Worm (Caenorhabditis elegans) whole organism, L3 larva: Measurements from ENCODE around the gene M04B2.6.

Source experiments
- R02D3.7 ChIP-seq: fragments of 150-350 bp; optimal IDR thresholded peaks from 2 replicates; lab custom pipeline; 2014; ENCODE audit warnings: missing biosample characterization, missing genetic modification characterization
- ZK546.5 ChIP-seq: sonication (generic microtip); optimal IDR thresholded peaks from 2 replicates; lab custom pipeline; 2017; ENCODE audit warnings: missing biosample characterization, missing genetic modification characterization
- aly-2 ChIP-seq: fragments of 150-350 bp; optimal IDR thresholded peaks from 2 replicates; lab custom pipeline; 2014; ENCODE audit warnings: missing biosample characterization, missing genetic modification characterization
- ama-1 ChIP-seq: fragments of 150-350 bp; optimal IDR thresholded peaks from 2 replicates; lab custom pipeline; 2018
- ceh-16 ChIP-seq: sonication (generic microtip); optimal IDR thresholded peaks from 2 replicates; lab custom pipeline; 2017; ENCODE audit warnings: missing biosample characterization, missing genetic modification characterization
- ceh-28 ChIP-seq: fragments of 150-350 bp; optimal IDR thresholded peaks from 2 replicates; lab custom pipeline; 2014; ENCODE audit warnings: missing biosample characterization, missing genetic modification reagents, missing genetic modification characterization
- ceh-82 ChIP-seq: fragments of 150-350 bp; optimal IDR thresholded peaks from 2 replicates; lab custom pipeline; 2014; ENCODE audit warnings: missing biosample characterization, missing genetic modification characterization
- ceh-9 ChIP-seq: sonication (generic microtip); optimal IDR thresholded peaks from 2 replicates; lab custom pipeline; 2018; ENCODE audit warnings: missing biosample characterization, missing genetic modification characterization
- daf-12 ChIP-seq: fragments of 150-350 bp; optimal IDR thresholded peaks from 2 replicates; lab custom pipeline; 2014; ENCODE audit warnings: missing biosample characterization, missing genetic modification reagents, missing genetic modification characterization
- egl-27 ChIP-seq: sonication (generic microtip); optimal IDR thresholded peaks from 4 replicates; lab custom pipeline; 2017; ENCODE audit warnings: missing biosample characterization, missing genetic modification reagents, missing genetic modification characterization
- egl-5 ChIP-seq: fragments of 150-350 bp; optimal IDR thresholded peaks from 2 replicates; lab custom pipeline; 2017; ENCODE audit warnings: missing biosample characterization, missing genetic modification reagents, missing genetic modification characterization, inconsistent platforms
- elt-1 ChIP-seq: fragments of 150-350 bp; optimal IDR thresholded peaks from 2 replicates; lab custom pipeline; 2014; ENCODE audit warnings: missing biosample characterization, missing genetic modification characterization
- elt-2 ChIP-seq: sonication (generic microtip); optimal IDR thresholded peaks from 2 replicates; lab custom pipeline; 2016; ENCODE audit warnings: missing genetic modification reagents, mild to moderate bottlenecking, missing genetic modification characterization, missing compliant biosample characterization
- elt-3 ChIP-seq, 3 experiments: fragments of 150-350 bp in 1 of 3; sonication (generic microtip) in 2 of 3; optimal IDR thresholded peaks; 2 replicates in 2 of 3; 4 replicates in 1 of 3; lab custom pipeline; 2014 to 2017; ENCODE audit warnings: missing biosample characterization in 3 of 3, missing genetic modification characterization in 3 of 3
- eor-1 ChIP-seq, 2 experiments: fragments of 150-350 bp; optimal IDR thresholded peaks; 2 replicates each; lab custom pipeline; 2014 to 2018; ENCODE audit warnings: missing biosample characterization in 2 of 2, missing genetic modification characterization in 2 of 2
- fkh-10 ChIP-seq: sonication (generic microtip); optimal IDR thresholded peaks from 2 replicates; lab custom pipeline; 2017; ENCODE audit warnings: missing biosample characterization, missing genetic modification reagents, missing genetic modification characterization
- fkh-2 ChIP-seq: fragments of 150-350 bp; optimal IDR thresholded peaks from 2 replicates; lab custom pipeline; 2014; ENCODE audit warnings: missing biosample characterization, missing genetic modification reagents, missing genetic modification characterization
- fos-1 ChIP-seq: fragments of 150-350 bp; optimal IDR thresholded peaks from 2 replicates; lab custom pipeline; 2014; ENCODE audit warnings: missing biosample characterization, missing genetic modification characterization
- hmg-11 ChIP-seq: sonication (generic microtip); optimal IDR thresholded peaks from 2 replicates; lab custom pipeline; 2016; ENCODE audit warnings: missing genetic modification characterization, missing compliant biosample characterization
- jun-1 ChIP-seq: fragments of 150-350 bp; optimal IDR thresholded peaks from 2 replicates; lab custom pipeline; 2014; ENCODE audit warnings: missing biosample characterization, missing genetic modification reagents, missing genetic modification characterization
- lin-15B ChIP-seq: fragments of 150-350 bp; optimal IDR thresholded peaks from 2 replicates; lab custom pipeline; 2014; ENCODE audit warnings: missing biosample characterization, missing genetic modification characterization
- lin-39 ChIP-seq: fragments of 150-350 bp; optimal IDR thresholded peaks from 2 replicates; lab custom pipeline; 2018; ENCODE audit warnings: missing biosample characterization, missing genetic modification reagents, missing genetic modification characterization
- lsy-12 ChIP-seq: sonication (generic microtip); optimal IDR thresholded peaks from 2 replicates; lab custom pipeline; 2016; ENCODE audit warnings: mild to moderate bottlenecking, missing genetic modification characterization, missing compliant biosample characterization
- mdl-1 ChIP-seq: fragments of 150-350 bp; optimal IDR thresholded peaks from 2 replicates; lab custom pipeline; 2014; ENCODE audit warnings: missing biosample characterization, missing genetic modification characterization
- mml-1 ChIP-seq: fragments of 150-350 bp; sonication (generic microtip); optimal IDR thresholded peaks from 3 replicates; lab custom pipeline; 2014; ENCODE audit warnings: missing biosample characterization, missing genetic modification characterization
- nfya-1 ChIP-seq: sonication (generic microtip); optimal IDR thresholded peaks from 2 replicates; lab custom pipeline; 2017; ENCODE audit warnings: missing genetic modification characterization, mild to moderate bottlenecking, missing compliant biosample characterization, antibody characterized with exemption, moderate library complexity; ENCODE audit not compliant: insufficient read depth
- nhr-11 ChIP-seq: fragments of 150-350 bp; optimal IDR thresholded peaks from 2 replicates; lab custom pipeline; 2014; ENCODE audit warnings: missing biosample characterization, missing genetic modification characterization
- nhr-12 ChIP-seq: fragments of 150-350 bp; optimal IDR thresholded peaks from 2 replicates; lab custom pipeline; 2014; ENCODE audit warnings: missing biosample characterization, missing genetic modification characterization
- nhr-23 ChIP-seq: fragments of 150-350 bp; optimal IDR thresholded peaks from 2 replicates; lab custom pipeline; 2014; ENCODE audit warnings: missing biosample characterization, missing genetic modification reagents, missing genetic modification characterization
- nhr-237 ChIP-seq: fragments of 150-350 bp; optimal IDR thresholded peaks from 2 replicates; lab custom pipeline; 2014; ENCODE audit warnings: missing biosample characterization, missing genetic modification characterization
- nhr-25 ChIP-seq: sonication (generic microtip); optimal IDR thresholded peaks from 2 replicates; lab custom pipeline; 2017; ENCODE audit warnings: missing biosample characterization, missing genetic modification characterization
- nhr-28 ChIP-seq: fragments of 150-350 bp; optimal IDR thresholded peaks from 2 replicates; lab custom pipeline; 2014; ENCODE audit warnings: missing biosample characterization, missing genetic modification characterization
- nhr-43 ChIP-seq: sonication (generic microtip); optimal IDR thresholded peaks from 2 replicates; lab custom pipeline; 2016; ENCODE audit warnings: mild to moderate bottlenecking, missing genetic modification characterization, missing compliant biosample characterization; ENCODE audit not compliant: poor library complexity, severe bottlenecking
- nhr-67 ChIP-seq: fragments of 150-350 bp; optimal IDR thresholded peaks from 2 replicates; lab custom pipeline; 2014; ENCODE audit warnings: missing biosample characterization, missing genetic modification characterization
- nhr-76 ChIP-seq: fragments of 150-350 bp; sonication (generic microtip); optimal IDR thresholded peaks from 5 replicates; lab custom pipeline; 2014; ENCODE audit warnings: missing biosample characterization, missing genetic modification characterization
- nhr-77 ChIP-seq: fragments of 150-350 bp; optimal IDR thresholded peaks from 2 replicates; lab custom pipeline; 2014; ENCODE audit warnings: missing biosample characterization, missing genetic modification characterization
- pha-4 ChIP-seq: fragments of 150-350 bp; optimal IDR thresholded peaks from 2 replicates; lab custom pipeline; 2014; ENCODE audit warnings: missing biosample characterization, missing genetic modification reagents, missing genetic modification characterization
- pqm-1 ChIP-seq: fragments of 150-350 bp; optimal IDR thresholded peaks from 2 replicates; lab custom pipeline; 2017; ENCODE audit warnings: missing biosample characterization, missing genetic modification characterization, inconsistent platforms
- sea-2 ChIP-seq: fragments of 150-350 bp; sonication (generic microtip); optimal IDR thresholded peaks from 4 replicates; lab custom pipeline; 2014; ENCODE audit warnings: missing biosample characterization, missing genetic modification reagents, missing genetic modification characterization
- skn-1 ChIP-seq: fragments of 150-350 bp; optimal IDR thresholded peaks from 2 replicates; lab custom pipeline; 2014; ENCODE audit warnings: missing biosample characterization, missing genetic modification characterization
- snpc-4 ChIP-seq: fragments of 150-350 bp; optimal IDR thresholded peaks from 2 replicates; lab custom pipeline; 2014; ENCODE audit warnings: missing biosample characterization, missing genetic modification characterization
- tbx-2 ChIP-seq: sonication (generic microtip); optimal IDR thresholded peaks from 2 replicates; lab custom pipeline; 2016; ENCODE audit warnings: mild to moderate bottlenecking, missing genetic modification characterization, missing compliant biosample characterization
- unc-39 ChIP-seq: sonication (generic microtip); optimal IDR thresholded peaks from 4 replicates; lab custom pipeline; 2017; ENCODE audit warnings: missing biosample characterization, missing genetic modification characterization
- unc-62 ChIP-seq: fragments of 150-350 bp; sonication (generic microtip); optimal IDR thresholded peaks from 4 replicates; lab custom pipeline; 2014; ENCODE audit warnings: missing biosample characterization, missing genetic modification reagents, missing genetic modification characterization
- zag-1 ChIP-seq: fragments of 150-350 bp; optimal IDR thresholded peaks from 2 replicates; lab custom pipeline; 2014; ENCODE audit warnings: missing biosample characterization, missing genetic modification characterization
- ztf-11 ChIP-seq: fragments of 150-350 bp; optimal IDR thresholded peaks from 2 replicates; lab custom pipeline; 2014; ENCODE audit warnings: missing biosample characterization, missing genetic modification characterization
- ztf-4 ChIP-seq: fragments of 150-350 bp; optimal IDR thresholded peaks from 2 replicates; lab custom pipeline; 2014; ENCODE audit warnings: missing biosample characterization, missing genetic modification characterization

Gene M04B2.6

ce11 chrIV:11510664-11511063 lies at the start of gene M04B2.6:
Gene M04B2.6 (minus strand): TSS chrIV:11510764.
- TF ChIP-seq fos-1 (tag; lab: Kevin White, UChicago) (no peak), elt-2 (tag; lab: Kevin White, UChicago) (no peak), nhr-11 (tag; lab: Kevin White, UChicago) (no peak), nhr-28 (tag; lab: Kevin White, UChicago) (no peak), ztf-11 (tag; lab: Kevin White, UChicago) (no peak), nhr-25 (tag; lab: Kevin White, UChicago) (no peak), R02D3.7 (tag; lab: Kevin White, UChicago) (no peak), pqm-1 (no peak), lsy-12 (no peak), hmg-11 (tag; lab: Kevin White, UChicago) (no peak), ceh-9 (tag; lab: Kevin White, UChicago) (no peak), ama-1 (lab: Kevin White, UChicago) (no peak), nfya-1 (tag; lab: Kevin White, UChicago) (no peak), lin-39 (tag; lab: Kevin White, UChicago) (no peak), sea-2 (no peak), ceh-28 (tag; lab: Kevin White, UChicago) (no peak), egl-5 (tag; lab: Kevin White, UChicago) (no peak), elt-3 (tag; optimal IDR thresholded peaks at IDR 0.05; lab: Kevin White, UChicago) (no peak)

- TF ChIP-seq nhr-23 (tag; lab: Kevin White, UChicago) (peak; percentile 42), snpc-4 (tag; lab: Kevin White, UChicago) (no peak)
Observed at ce11 chrIV:11551813-11552212, 41.2 kb upstream of the M04B2.6 start, which contains the start of gene col-128. Gene col-128 (minus strand): TSS chrIV:11551960.

ce11 chrIV:11549694-11550093 lies 39.1 kb upstream of the M04B2.6 start:
- TF ChIP-seq nhr-23 (tag; lab: Kevin White, UChicago) = peak; percentile 73
- no peak for TF ChIP-seq nhr-76 (tag; lab: Kevin White, UChicago)
- TF ChIP-seq egl-5 (tag; lab: Kevin White, UChicago) = peak; percentile 39
- TF ChIP-seq ztf-11 (tag; lab: Kevin White, UChicago) = no peak
- no peak for TF ChIP-seq nhr-67 (tag; lab: Kevin White, UChicago)
- TF ChIP-seq ztf-4 (tag; lab: Kevin White, UChicago) = no peak
- no peak for TF ChIP-seq sea-2
- no peak for TF ChIP-seq nhr-28 (tag; lab: Kevin White, UChicago)
- TF ChIP-seq hmg-11 (tag; lab: Kevin White, UChicago) = no peak
- no peak for TF ChIP-seq fos-1 (tag; lab: Kevin White, UChicago)
- no peak for TF ChIP-seq mml-1 (tag; lab: Kevin White, UChicago)
- TF ChIP-seq nhr-12 = no peak
- TF ChIP-seq fkh-2 = no peak
- TF ChIP-seq unc-39 (tag; lab: Kevin White, UChicago) = no peak
- TF ChIP-seq elt-1 (tag; lab: Kevin White, UChicago) = no peak
- TF ChIP-seq elt-2 (tag; lab: Kevin White, UChicago) = peak; percentile 39
- no peak for TF ChIP-seq nhr-11 (tag; lab: Kevin White, UChicago)
- TF ChIP-seq jun-1 (tag; lab: Kevin White, UChicago) = peak; percentile 75
- no peak for TF ChIP-seq elt-3 (tag; optimal IDR thresholded peaks at IDR 0.05; lab: Kevin White, UChicago)
- TF ChIP-seq tbx-2 (tag; lab: Kevin White, UChicago) = peak; percentile 36
- TF ChIP-seq ZK546.5 = no peak
- TF ChIP-seq ceh-16 (tag; lab: Kevin White, UChicago) = no peak
- peak; percentile 49 for TF ChIP-seq nhr-25 (tag; lab: Kevin White, UChicago)
- TF ChIP-seq aly-2 (tag; lab: Kevin White, UChicago) = no peak
- peak; percentile 65 for TF ChIP-seq lsy-12
- TF ChIP-seq egl-27 (tag; lab: Kevin White, UChicago) = peak; percentile 16
- peak; percentile 0 for TF ChIP-seq nhr-77 (tag; lab: Kevin White, UChicago)
- TF ChIP-seq unc-62 (GFP tag; lab: Kevin White, UChicago) = no peak
- TF ChIP-seq fkh-10 (GFP tag; lab: Kevin White, UChicago) = no peak
- peak; percentile 51 for TF ChIP-seq ama-1 (lab: Kevin White, UChicago)
- no peak for TF ChIP-seq ceh-28 (tag; lab: Kevin White, UChicago)
- TF ChIP-seq pha-4 (tag; lab: Kevin White, UChicago) = no peak
- TF ChIP-seq zag-1 (tag; lab: Kevin White, UChicago) = no peak
- peak; percentile 79 for TF ChIP-seq nhr-43
- TF ChIP-seq nfya-1 (tag; lab: Kevin White, UChicago) = peak; percentile 76
- no peak for TF ChIP-seq mdl-1 (tag; lab: Kevin White, UChicago)
- no peak for TF ChIP-seq eor-1 (tag; optimal IDR thresholded peaks at IDR 0.05; lab: Kevin White, UChicago)
- TF ChIP-seq skn-1 = peak; percentile 36
- TF ChIP-seq nhr-237 = no peak
- TF ChIP-seq R02D3.7 (tag; lab: Kevin White, UChicago) = peak; percentile 10
- no peak for TF ChIP-seq daf-12 (tag; lab: Kevin White, UChicago)
- TF ChIP-seq snpc-4 (tag; lab: Kevin White, UChicago) = peak; percentile 9
- TF ChIP-seq ceh-9 (tag; lab: Kevin White, UChicago) = no peak
- peak; percentile 66 for TF ChIP-seq ceh-82 (tag; lab: Kevin White, UChicago)
- peak; percentile 72 for TF ChIP-seq lin-39 (tag; lab: Kevin White, UChicago)
- peak; percentile 24 for TF ChIP-seq pqm-1
- peak; percentile 58 for TF ChIP-seq lin-15B
